Fruit fly (Drosophila melanogaster): ENCODE measurements around the gene Nrg.

Gene Nrg

DNA sequence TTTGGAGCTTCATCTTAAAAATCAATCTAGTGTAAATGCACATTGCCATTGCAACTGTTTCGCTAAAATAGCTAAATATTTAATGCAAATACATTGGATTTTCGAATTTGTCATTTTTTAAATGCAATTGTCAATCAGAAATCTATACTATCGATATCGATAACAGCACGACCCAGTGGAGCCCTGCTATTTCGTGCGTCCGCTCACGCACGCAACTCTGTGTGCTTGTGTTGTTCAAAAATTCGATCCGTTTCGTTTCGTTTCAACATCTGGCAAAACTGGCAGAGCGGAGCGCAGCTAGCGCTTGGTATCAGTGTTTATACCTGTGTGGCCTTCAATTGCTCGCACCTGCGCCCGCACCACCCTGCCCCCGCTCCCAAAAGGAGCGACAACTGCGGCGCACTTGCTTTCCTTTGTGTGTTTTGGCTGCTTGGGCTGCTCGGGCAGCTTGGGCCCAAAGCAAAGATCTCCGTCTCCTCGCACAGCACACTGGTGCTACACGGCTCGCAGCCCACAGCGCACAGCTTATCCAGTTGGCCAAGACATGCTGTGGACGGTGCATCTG, 71.5 kb downstream of the Nrg start, which contains the start of gene CG12081 (continued):
- peak in 1 of 2 experiments; percentile 11 for TF ChIP-seq Pdp1 (GFP tag; optimal IDR thresholded peaks at IDR 0.05)
- TF ChIP-seq Xbp1 (GFP tag; optimal IDR thresholded peaks at IDR 0.05) = no peak
- TF ChIP-seq hkb (optimal IDR thresholded peaks at IDR 0.05) = no peak
- TF ChIP-seq hkb (GFP tag; IDR thresholded peaks at IDR 0.05) = no peak
- no peak for TF ChIP-seq odd (GFP tag; optimal IDR thresholded peaks at IDR 0.05)
- TF ChIP-seq CG6791 (GFP tag; IDR thresholded peaks at IDR 0.05; ENCODE audit: partially characterized antibody) = peak; percentile 92
- TF ChIP-seq lbe (GFP tag; optimal IDR thresholded peaks at IDR 0.05) = no peak
- no peak for TF ChIP-seq fd3F (GFP tag; optimal IDR thresholded peaks at IDR 0.05)
- peak; percentile 78 for TF ChIP-seq crol (GFP tag; IDR thresholded peaks at IDR 0.05)
- TF ChIP-seq CG12769 (tag; optimal IDR thresholded peaks at IDR 0.05) = no peak
- peak; percentile 95 for TF ChIP-seq Bgb (GFP tag; IDR thresholded peaks at IDR 0.05; ENCODE audit: partially characterized antibody)
- TF ChIP-seq Asciz (GFP tag; optimal IDR thresholded peaks at IDR 0.05) = no peak
- peak; percentile 92 for TF ChIP-seq Opbp (GFP tag; IDR thresholded peaks at IDR 0.05; ENCODE audit: partially characterized antibody)
- TF ChIP-seq Antp (GFP tag; optimal IDR thresholded peaks at IDR 0.05) = peak; percentile 3
- TF ChIP-seq ara (GFP tag; IDR thresholded peaks at IDR 0.05) = 0 out of 2 replicates have a peak, but pooled peaks have one; percentile 34
- no peak for TF ChIP-seq Hr51 (GFP tag; optimal IDR thresholded peaks at IDR 0.05)
- TF ChIP-seq crp (GFP tag; optimal IDR thresholded peaks at IDR 0.05) = peak in 1 of 2 experiments; percentile 42
- TF ChIP-seq Atf-2 (GFP tag; optimal IDR thresholded peaks at IDR 0.05) = no peak
- peak; percentile 75 for TF ChIP-seq E2f2 (GFP tag; IDR thresholded peaks at IDR 0.05)
- TF ChIP-seq az2 (GFP tag; optimal IDR thresholded peaks at IDR 0.05) = no peak
- no peak; the same call in 3 of the 4 replicates for TF ChIP-seq Gug (GFP tag; IDR thresholded peaks at IDR 0.05)
- peak; percentile 15 for TF ChIP-seq Nf-YC (tag; optimal IDR thresholded peaks at IDR 0.05)
- TF ChIP-seq CG34422 (GFP tag; IDR thresholded peaks at IDR 0.05) = peak; percentile 30; the same call in 1 of the 3 replicates
- TF ChIP-seq Adf1 (GFP tag; IDR thresholded peaks at IDR 0.05) = peak; percentile 29; the same call in 1 of the 2 replicates
- TF ChIP-seq CG1602 (GFP tag; optimal IDR thresholded peaks at IDR 0.05) = no peak
- TF ChIP-seq Rx (GFP tag; IDR thresholded peaks at IDR 0.05) = no peak
- TF ChIP-seq cad (GFP tag; optimal IDR thresholded peaks at IDR 0.05) = no peak
- TF ChIP-seq kni (GFP tag; optimal IDR thresholded peaks at IDR 0.05) = no peak
- TF ChIP-seq sob (GFP tag; IDR thresholded peaks at IDR 0.05) = peak; percentile 55; the same call in 1 of the 2 replicates
- TF ChIP-seq kay (GFP tag; optimal IDR thresholded peaks at IDR 0.05) = no peak
- no peak for TF ChIP-seq CG3847 (GFP tag; IDR thresholded peaks at IDR 0.05)
- TF ChIP-seq Bteb2 (GFP tag; optimal IDR thresholded peaks at IDR 0.05) = no peak
- TF ChIP-seq Med (GFP tag) = peak; percentile 83
- TF ChIP-seq Ets65A (GFP tag) = peak; percentile 50
- peak; percentile 83 for TF ChIP-seq unc-4 (GFP tag; IDR thresholded peaks at IDR 0.05; ENCODE audit: partially characterized antibody)
- no peak for TF ChIP-seq CG7745 (tag; optimal IDR thresholded peaks at IDR 0.05)
- no peak for TF ChIP-seq lilli (GFP tag; optimal IDR thresholded peaks at IDR 0.05)
- peak; percentile 37 for TF ChIP-seq CG14710 (tag; optimal IDR thresholded peaks at IDR 0.05)
- TF ChIP-seq Dfd (GFP tag; optimal IDR thresholded peaks at IDR 0.05) = no peak
- no peak for TF ChIP-seq zen (tag; optimal IDR thresholded peaks at IDR 0.05)
- TF ChIP-seq ranshi (GFP tag; IDR thresholded peaks at IDR 0.05) = no peak
- no peak for TF ChIP-seq fd64A (GFP tag; optimal IDR thresholded peaks at IDR 0.05)
- no peak for TF ChIP-seq CG13424 (tag; optimal IDR thresholded peaks at IDR 0.05)
- TF ChIP-seq tgo (GFP tag; IDR thresholded peaks at IDR 0.05) = no peak
- TF ChIP-seq CG11696 (GFP tag; IDR thresholded peaks at IDR 0.05) = no peak
- TF ChIP-seq zf30C (GFP tag; optimal IDR thresholded peaks at IDR 0.05) = no peak
- TF ChIP-seq CG15269 (tag; optimal IDR thresholded peaks at IDR 0.05) = no peak
- peak; percentile 60 for TF ChIP-seq sd (tag; optimal IDR thresholded peaks at IDR 0.05)
- peak; percentile 48 for TF ChIP-seq Lhr (GFP tag; optimal IDR thresholded peaks at IDR 0.05)
- peak; percentile 91 for TF ChIP-seq chinmo (GFP tag; IDR thresholded peaks at IDR 0.05; ENCODE audit: partially characterized antibody)
